Worm (Caenorhabditis elegans) whole organism, L4 larva: ENCODE results near the gene serp-1.2.

Experiments
- F26F4.8 ChIP-seq: fragments of 200-800 bp; sonication (Bioruptor generic); conservative IDR thresholded peaks from 2 replicates; pipeline ENCODE4 v1.3.6; 2022; ENCODE audit warnings: missing genetic modification characterization, missing compliant biosample characterization
- F37D6.2 ChIP-seq: sonication (generic microtip); optimal IDR thresholded peaks from 2 replicates; lab custom pipeline; 2016; ENCODE audit warnings: mild to moderate bottlenecking, missing genetic modification characterization, missing compliant biosample characterization
- F49E8.2 ChIP-seq: sonication (generic microtip); optimal IDR thresholded peaks from 2 replicates; lab custom pipeline; 2016; ENCODE audit warnings: missing compliant biosample characterization, mild to moderate bottlenecking, missing genetic modification characterization, borderline replicate concordance
- R02D3.7 ChIP-seq: fragments of 150-350 bp; sonication (generic microtip); optimal IDR thresholded peaks from 3 replicates; lab custom pipeline; 2014; ENCODE audit warnings: missing biosample characterization, missing genetic modification characterization
- Y105C5A.15 ChIP-seq: fragments of 200-800 bp; sonication (Bioruptor generic); IDR thresholded peaks from 2 replicates; pipeline ENCODE4 v1.3.6; 2022; ENCODE audit warnings: missing genetic modification characterization, missing compliant biosample characterization
- Y48G9A.11 ChIP-seq: fragments of 200-800 bp; sonication (Bioruptor generic); IDR thresholded peaks from 2 replicates; pipeline ENCODE4 v1.3.6; 2022; ENCODE audit warnings: missing genetic modification reagents, missing genetic modification characterization, missing compliant biosample characterization
- Y75B8A.6 ChIP-seq: fragments of 200-800 bp; sonication (Bioruptor generic); IDR thresholded peaks from 2 replicates; pipeline ENCODE4 v1.3.6; 2022; ENCODE audit warnings: missing genetic modification reagents, missing genetic modification characterization, missing compliant biosample characterization
- ZK337.2 ChIP-seq: fragments of 200-800 bp; sonication (Bioruptor generic); IDR thresholded peaks from 2 replicates; pipeline ENCODE4 v1.3.6; 2022; ENCODE audit warnings: missing genetic modification reagents, missing genetic modification characterization, missing compliant biosample characterization
- aha-1 ChIP-seq: fragments of 150-350 bp; peaks from one replicate; lab custom pipeline; 2014; ENCODE audit warnings: missing biosample characterization, missing genetic modification characterization
- ama-1 ChIP-seq: fragments of 150-350 bp; optimal IDR thresholded peaks from 2 replicates; lab custom pipeline; 2014; ENCODE audit warnings: inconsistent platforms, mixed read lengths
- ceh-20 ChIP-seq: fragments of 200-800 bp; sonication (Bioruptor generic); IDR thresholded peaks from 2 replicates; pipeline ENCODE4 v1.3.6; 2022; ENCODE audit warnings: missing genetic modification reagents, missing genetic modification characterization, missing compliant biosample characterization
- ceh-44 ChIP-seq: fragments of 200-800 bp; sonication (Bioruptor generic); IDR thresholded peaks from 2 replicates; pipeline ENCODE4 v1.3.6; 2022; ENCODE audit warnings: missing genetic modification reagents, missing genetic modification characterization, missing compliant biosample characterization
- cey-2 ChIP-seq: sonication (generic microtip); optimal IDR thresholded peaks from 3 replicates; lab custom pipeline; 2017; ENCODE audit warnings: missing genetic modification characterization, mild to moderate bottlenecking, missing compliant biosample characterization, antibody characterized with exemption, borderline replicate concordance; ENCODE audit not compliant: insufficient read depth
- ctbp-1 ChIP-seq: fragments of 200-800 bp; sonication (Bioruptor generic); IDR thresholded peaks from 2 replicates; pipeline ENCODE4 v1.3.6; 2022; ENCODE audit warnings: missing genetic modification reagents, missing genetic modification characterization, missing compliant biosample characterization
- daf-8 ChIP-seq: fragments of 200-800 bp; sonication (Bioruptor generic); IDR thresholded peaks from 2 replicates; pipeline ENCODE4 v1.3.6; 2022; ENCODE audit warnings: missing genetic modification characterization, missing compliant biosample characterization
- dmd-8 ChIP-seq: fragments of 200-800 bp; sonication (Bioruptor generic); IDR thresholded peaks from 2 replicates; pipeline ENCODE4 v1.3.6; 2022; ENCODE audit warnings: missing genetic modification characterization, missing compliant biosample characterization
- dpl-1 ChIP-seq: fragments of 150-350 bp; optimal IDR thresholded peaks from 2 replicates; lab custom pipeline; 2014; ENCODE audit warnings: missing biosample characterization, missing genetic modification reagents, missing genetic modification characterization
- egl-43 ChIP-seq: fragments of 200-800 bp; sonication (Bioruptor generic); IDR thresholded peaks from 2 replicates; pipeline ENCODE4 v1.3.6; 2022; ENCODE audit warnings: missing genetic modification reagents, missing genetic modification characterization, missing compliant biosample characterization
- fkh-10 ChIP-seq: fragments of 150-350 bp; optimal IDR thresholded peaks from 2 replicates; lab custom pipeline; 2014; ENCODE audit warnings: missing biosample characterization, missing genetic modification reagents, missing genetic modification characterization
- fos-1 ChIP-seq: fragments of 150-350 bp; optimal IDR thresholded peaks from 2 replicates; lab custom pipeline; 2014; ENCODE audit warnings: missing biosample characterization, missing genetic modification characterization
- hlh-11 ChIP-seq: fragments of 200-800 bp; sonication (Bioruptor generic); optimal IDR thresholded peaks from 2 replicates; lab custom pipeline; 2018; ENCODE audit warnings: mild to moderate bottlenecking, missing genetic modification characterization, missing compliant biosample characterization
- hlh-30 ChIP-seq: sonication (generic microtip); optimal IDR thresholded peaks from 2 replicates; lab custom pipeline; 2017; ENCODE audit warnings: antibody characterized with exemption, mild to moderate bottlenecking, missing genetic modification characterization, missing compliant biosample characterization; ENCODE audit not compliant: insufficient read depth
- lim-7 ChIP-seq: fragments of 200-800 bp; sonication (Bioruptor generic); IDR thresholded peaks from 2 replicates; pipeline ENCODE4 v1.3.6; 2022; ENCODE audit warnings: missing genetic modification characterization, missing compliant biosample characterization
- lin-1 ChIP-seq: fragments of 200-800 bp; sonication (Bioruptor generic); IDR thresholded peaks from 2 replicates; pipeline ENCODE4 v1.3.6; 2022; ENCODE audit warnings: missing genetic modification reagents, missing genetic modification characterization, missing compliant biosample characterization
- lin-29 ChIP-seq: fragments of 200-800 bp; sonication (Bioruptor generic); IDR thresholded peaks from 2 replicates; pipeline ENCODE4 v1.3.6; 2022; ENCODE audit warnings: missing genetic modification reagents, missing genetic modification characterization, missing compliant biosample characterization
- lir-3 ChIP-seq: sonication (generic microtip); optimal IDR thresholded peaks from 2 replicates; lab custom pipeline; 2016; ENCODE audit warnings: mild to moderate bottlenecking, missing genetic modification characterization, missing compliant biosample characterization
- lsy-2 ChIP-seq, 2 experiments: fragments of 150-350 bp in 1 of 2; sonication (generic microtip) in 1 of 2; optimal IDR thresholded peaks; 2 replicates each; lab custom pipeline; 2014 to 2017; ENCODE audit warnings: missing biosample characterization in 2 of 2, missing genetic modification characterization in 2 of 2
- mdl-1 ChIP-seq, 2 experiments: fragments of 150-350 bp in 1 of 2; sonication (generic microtip) in 1 of 2; optimal IDR thresholded peaks; 2 replicates each; lab custom pipeline; 2014 to 2017; ENCODE audit warnings: missing biosample characterization in 2 of 2, missing genetic modification characterization in 2 of 2
- mdt-29 ChIP-seq: fragments of 200-800 bp; sonication (Bioruptor generic); IDR thresholded peaks from 2 replicates; pipeline ENCODE4 v1.3.6; 2022; ENCODE audit warnings: missing genetic modification reagents, missing genetic modification characterization, missing compliant biosample characterization
- mes-2 ChIP-seq: sonication (generic microtip); optimal IDR thresholded peaks from 2 replicates; lab custom pipeline; 2016; ENCODE audit warnings: missing genotype, mild to moderate bottlenecking, missing genetic modification characterization, missing compliant biosample characterization; ENCODE audit not compliant: poor library complexity, severe bottlenecking
- mxl-3 ChIP-seq: fragments of 200-800 bp; sonication (Bioruptor generic); optimal IDR thresholded peaks from 2 replicates; lab custom pipeline; 2018; ENCODE audit warnings: mild to moderate bottlenecking, missing genetic modification characterization, missing compliant biosample characterization
- nhr-102 ChIP-seq: sonication (generic microtip); optimal IDR thresholded peaks from 2 replicates; lab custom pipeline; 2016; ENCODE audit warnings: mild to moderate bottlenecking, missing genetic modification characterization, moderate library complexity, missing compliant biosample characterization
- nhr-11 ChIP-seq: fragments of 150-350 bp; optimal IDR thresholded peaks from 2 replicates; lab custom pipeline; 2014; ENCODE audit warnings: missing biosample characterization, missing genetic modification characterization
- nhr-25 ChIP-seq: sonication (generic microtip); optimal IDR thresholded peaks from 2 replicates; lab custom pipeline; 2017; ENCODE audit warnings: missing genetic modification characterization, mild to moderate bottlenecking, missing compliant biosample characterization, antibody characterized with exemption, moderate library complexity, borderline replicate concordance; ENCODE audit not compliant: insufficient read depth
- nhr-28 ChIP-seq: fragments of 150-350 bp; optimal IDR thresholded peaks from 2 replicates; lab custom pipeline; 2014; ENCODE audit warnings: missing biosample characterization, missing genetic modification characterization
- nhr-41 ChIP-seq: fragments of 200-800 bp; sonication (Bioruptor generic); IDR thresholded peaks from 2 replicates; pipeline ENCODE4 v1.3.6; 2022; ENCODE audit warnings: missing genetic modification reagents, missing genetic modification characterization, missing compliant biosample characterization
- nhr-42 ChIP-seq: fragments of 200-800 bp; sonication (Bioruptor generic); IDR thresholded peaks from 2 replicates; pipeline ENCODE4 v1.3.6; 2022; ENCODE audit warnings: missing genetic modification characterization, missing compliant biosample characterization
- nhr-48 ChIP-seq: sonication (generic microtip); optimal IDR thresholded peaks from 2 replicates; lab custom pipeline; 2016; ENCODE audit warnings: mild to moderate bottlenecking, missing genetic modification characterization, missing compliant biosample characterization
- nhr-6 ChIP-seq: fragments of 150-350 bp; optimal IDR thresholded peaks from 2 replicates; lab custom pipeline; 2014; ENCODE audit warnings: missing biosample characterization, missing genetic modification characterization
- nhr-76 ChIP-seq: fragments of 150-350 bp; optimal IDR thresholded peaks from 2 replicates; lab custom pipeline; 2014; ENCODE audit warnings: missing biosample characterization, missing genetic modification characterization
- nhr-77 ChIP-seq: fragments of 150-350 bp; optimal IDR thresholded peaks from 2 replicates; lab custom pipeline; 2014; ENCODE audit warnings: missing biosample characterization, missing genetic modification characterization
- pha-4 ChIP-seq, 2 experiments: fragments of 150-350 bp in 1 of 2; fragments of 200-800 bp in 1 of 2; sonication (Bioruptor generic) in 1 of 2; IDR thresholded peaks in 1 of 2; optimal IDR thresholded peaks in 1 of 2; 2 replicates each; pipeline versions ENCODE4 v1.3.6 to Lab custom; 2014 to 2022; ENCODE audit warnings: missing genetic modification characterization in 2 of 2, missing genetic modification reagents in 2 of 2, missing biosample characterization in 1 of 2, missing compliant biosample characterization in 1 of 2
- php-3 ChIP-seq: fragments of 200-800 bp; sonication (Bioruptor generic); IDR thresholded peaks from 2 replicates; pipeline ENCODE4 v1.3.6; 2022; ENCODE audit warnings: missing genetic modification reagents, missing genetic modification characterization, missing compliant biosample characterization
- rbr-2 ChIP-seq: sonication (generic microtip); optimal IDR thresholded peaks from 2 replicates; lab custom pipeline; 2016; ENCODE audit warnings: missing genotype, missing genetic modification characterization, missing compliant biosample characterization
- spr-3 ChIP-seq: fragments of 200-800 bp; sonication (Bioruptor generic); optimal IDR thresholded peaks from 2 replicates; lab custom pipeline; 2018; ENCODE audit warnings: mild to moderate bottlenecking, missing genetic modification characterization, missing compliant biosample characterization
- zag-1 ChIP-seq: fragments of 150-350 bp; optimal IDR thresholded peaks from 2 replicates; lab custom pipeline; 2014; ENCODE audit warnings: missing biosample characterization, missing genetic modification characterization
- zfp-3 ChIP-seq: fragments of 200-800 bp; sonication (Bioruptor generic); conservative IDR thresholded peaks from 2 replicates; pipeline ENCODE4 v1.3.6; 2022; ENCODE audit warnings: missing genetic modification reagents, missing genetic modification characterization, missing compliant biosample characterization
- zip-11 ChIP-seq: fragments of 200-800 bp; sonication (Bioruptor generic); IDR thresholded peaks from 2 replicates; pipeline ENCODE4 v1.3.6; 2022; ENCODE audit warnings: missing genetic modification characterization, missing compliant biosample characterization
- zip-2 ChIP-seq: fragments of 150-350 bp; optimal IDR thresholded peaks from 2 replicates; lab custom pipeline; 2014; ENCODE audit warnings: missing biosample characterization, missing genetic modification characterization

Gene serp-1.2

DNA sequence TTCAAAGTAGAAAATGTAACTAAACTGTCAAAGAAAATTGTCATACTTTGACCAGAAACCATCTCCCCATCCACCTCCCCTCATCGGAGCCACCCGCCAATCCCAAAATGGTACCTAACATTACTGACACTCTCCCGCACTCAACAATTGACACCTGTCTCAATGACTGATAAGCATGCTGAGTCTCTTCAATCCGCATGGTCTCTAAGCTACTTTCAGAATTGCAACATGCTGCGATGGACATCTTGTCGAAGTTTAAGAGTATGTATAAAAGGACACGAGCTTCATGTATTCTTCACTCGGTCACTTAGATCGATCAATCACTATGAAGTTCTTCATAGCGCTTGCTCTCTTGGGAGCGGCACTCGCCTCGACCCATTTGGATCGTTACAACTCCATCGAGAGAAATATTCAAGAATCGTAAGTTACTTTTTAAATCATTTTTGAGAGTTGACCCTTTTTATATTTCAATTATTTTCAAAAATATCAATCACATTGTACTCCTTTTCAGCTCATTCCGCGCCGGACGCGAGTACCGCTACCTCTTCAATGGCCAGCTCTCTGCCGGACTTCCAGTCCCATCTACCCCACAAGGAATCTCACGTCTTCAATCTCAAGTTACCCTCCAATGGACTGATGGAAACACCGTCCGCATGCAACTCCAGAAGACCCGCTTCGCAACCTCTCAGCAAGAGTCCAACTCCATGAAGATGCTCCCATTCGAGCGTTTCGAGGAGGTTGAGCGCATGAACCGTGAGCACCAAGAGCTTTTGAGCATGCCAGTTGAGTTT lies 35.6 kb downstream of the serp-1.2 start, which contains the start of gene vit-6:
Gene vit-6 (plus strand): TSS at position 310 of the 791 bp plus-strand sequence.
- no peak for TF ChIP-seq zip-11 (GFP tag; lab: Robert Waterston, UW)
- TF ChIP-seq Y48G9A.11 (GFP tag; lab: Robert Waterston, UW) = no peak
- TF ChIP-seq F37D6.2 (tag; lab: Kevin White, UChicago) = no peak
- TF ChIP-seq daf-8 = 0 out of 2 replicates have a peak, but pooled peaks have one; percentile 70
- no peak for TF ChIP-seq F49E8.2 (tag; lab: Kevin White, UChicago)
- no peak for TF ChIP-seq php-3 (GFP tag; lab: Robert Waterston, UW)
- peak; percentile 59; the same call in 1 of the 2 replicates for TF ChIP-seq egl-43 (GFP tag; lab: Robert Waterston, UW)
- peak; percentile 34; the same call in 1 of the 2 replicates for TF ChIP-seq mdt-29 (GFP tag; lab: Robert Waterston, UW)
- TF ChIP-seq lsy-2 (tag; optimal IDR thresholded peaks at IDR 0.05; lab: Kevin White, UChicago) = no peak
- TF ChIP-seq fos-1 (tag; lab: Kevin White, UChicago) = no peak
- no peak for TF ChIP-seq lin-1 (GFP tag; lab: Robert Waterston, UW)
- TF ChIP-seq ZK337.2 (GFP tag; lab: Robert Waterston, UW) = no peak
- no peak for TF ChIP-seq F26F4.8 (GFP tag; lab: Robert Waterston, UW)
- TF ChIP-seq nhr-42 (GFP tag; lab: Robert Waterston, UW) = no peak
- peak; percentile 21 for TF ChIP-seq aha-1 (tag; lab: Kevin White, UChicago)
- TF ChIP-seq lin-29 (GFP tag; lab: Robert Waterston, UW) = no peak
- TF ChIP-seq ceh-20 (GFP tag; lab: Robert Waterston, UW) = no peak
- peak; percentile 44 for TF ChIP-seq hlh-11 (tag; lab: Kevin White, UChicago)
- peak; percentile 36 for TF ChIP-seq ama-1 (lab: Kevin White, UChicago)
- TF ChIP-seq nhr-11 (tag; lab: Kevin White, UChicago) = no peak
- no peak for TF ChIP-seq R02D3.7 (tag; lab: Kevin White, UChicago)
- 0 out of 2 replicates have a peak, but pooled peaks have one; percentile 66 for TF ChIP-seq Y75B8A.6 (GFP tag; lab: Robert Waterston, UW)
- no peak for TF ChIP-seq hlh-30 (tag; lab: Kevin White, UChicago)
- no peak for TF ChIP-seq nhr-41 (GFP tag; lab: Robert Waterston, UW)
- TF ChIP-seq zag-1 (tag; lab: Kevin White, UChicago) = no peak
- no peak for TF ChIP-seq nhr-77
- 0 out of 2 replicates have a peak, but pooled peaks have one; percentile 14 for TF ChIP-seq ctbp-1 (GFP tag; lab: Robert Waterston, UW)
- TF ChIP-seq lir-3 (tag; lab: Kevin White, UChicago) = no peak
- TF ChIP-seq nhr-102 (tag; lab: Kevin White, UChicago) = no peak
- TF ChIP-seq spr-3 (GFP tag; lab: Kevin White, UChicago) = no peak
- 0 out of 2 replicates have a peak, but pooled peaks have one; percentile 10 for TF ChIP-seq dmd-8 (GFP tag; lab: Robert Waterston, UW)
- TF ChIP-seq lim-7 (GFP tag; lab: Robert Waterston, UW) = no peak
- no peak for TF ChIP-seq mes-2 (tag; lab: Kevin White, UChicago)
- TF ChIP-seq zip-2 (tag; lab: Kevin White, UChicago) = no peak
- TF ChIP-seq nhr-76 (tag; lab: Kevin White, UChicago) = no peak
- no peak for TF ChIP-seq dpl-1 (GFP tag; lab: Kevin White, UChicago)
- no peak for TF ChIP-seq mdl-1 (tag; optimal IDR thresholded peaks at IDR 0.05; lab: Kevin White, UChicago)
- no peak for TF ChIP-seq ceh-44 (GFP tag; lab: Robert Waterston, UW)
- no peak for TF ChIP-seq Y105C5A.15 (GFP tag; lab: Robert Waterston, UW)
- no peak for TF ChIP-seq nhr-6 (tag; lab: Kevin White, UChicago)
- TF ChIP-seq fkh-10 (GFP tag; lab: Kevin White, UChicago) = no peak
- TF ChIP-seq pha-4 (GFP tag; IDR thresholded peaks at IDR 0.05; lab: Robert Waterston, UW) = 0 out of 2 replicates have a peak, but pooled peaks have one; percentile 41
- TF ChIP-seq pha-4 (tag; optimal IDR thresholded peaks at IDR 0.05; lab: Kevin White, UChicago) = no peak
- TF ChIP-seq nhr-28 = no peak
- TF ChIP-seq nhr-48 (tag; lab: Kevin White, UChicago) = peak; percentile 69
- TF ChIP-seq mxl-3 = no peak
- TF ChIP-seq rbr-2 = no peak
- no peak for TF ChIP-seq cey-2 (tag; lab: Kevin White, UChicago)
- peak; percentile 73 for TF ChIP-seq zfp-3 (GFP tag; lab: Robert Waterston, UW)
- TF ChIP-seq nhr-25 (tag; lab: Kevin White, UChicago) = no peak
